Fruit fly (Drosophila melanogaster): ENCODE measurements around the gene Gart.

Gene Gart

dm6 chr2L:7009807-7010470 lies 13.8 kb downstream of the Gart start, which contains the start of gene uif:
Gene uif, minus strand, starts transcription at chr2L:7010359.
- no peak for TF ChIP-seq bab1 (GFP tag; optimal IDR thresholded peaks at IDR 0.05)
- TF ChIP-seq cnc (optimal IDR thresholded peaks at IDR 0.05): no peak
- no peak for TF ChIP-seq kay (GFP tag; ENCODE audit: borderline replicate concordance)
- TF ChIP-seq CG5204 (GFP tag; optimal IDR thresholded peaks at IDR 0.05): no peak
- no peak for TF ChIP-seq CG11617 (GFP tag; optimal IDR thresholded peaks at IDR 0.05)
- TF ChIP-seq Mnt (GFP tag; optimal IDR thresholded peaks at IDR 0.05): no peak
- TF ChIP-seq CG33017 (tag; optimal IDR thresholded peaks at IDR 0.05): no peak

DNA sequence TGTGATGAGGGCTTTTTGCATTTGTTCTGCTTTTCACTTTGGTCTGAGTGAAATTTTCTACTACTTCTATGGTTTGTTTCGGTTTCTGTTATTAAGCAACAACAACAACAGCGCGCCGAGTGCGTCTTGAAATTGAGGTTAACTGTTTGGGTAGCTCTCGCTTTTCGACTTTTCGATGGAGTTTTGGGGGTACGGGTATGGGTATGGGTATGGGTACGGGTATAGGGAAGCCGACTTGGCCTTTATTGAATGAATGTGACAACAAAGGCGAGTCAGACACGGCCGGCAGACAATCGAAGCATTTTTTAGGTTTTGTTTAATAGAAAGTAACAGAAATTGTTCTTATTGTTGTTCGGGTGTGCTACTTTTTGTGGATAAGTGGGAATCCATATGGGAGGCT lies 16.1 kb downstream of the Gart start:
- TF ChIP-seq cnc (optimal IDR thresholded peaks at IDR 0.05) (no peak), kay (GFP tag; ENCODE audit: borderline replicate concordance) (no peak), CG33017 (tag; optimal IDR thresholded peaks at IDR 0.05) (no peak), ovo (GFP tag; optimal IDR thresholded peaks at IDR 0.05) (no peak), CG1620 (GFP tag; optimal IDR thresholded peaks at IDR 0.05) (no peak), Hr96 (GFP tag; optimal IDR thresholded peaks at IDR 0.05) (no peak), toe (GFP tag; optimal IDR thresholded peaks at IDR 0.05) (no peak), Clk (GFP tag; optimal IDR thresholded peaks at IDR 0.05) (no peak), Mnt (GFP tag; optimal IDR thresholded peaks at IDR 0.05) (no peak)

dm6 chr2L:7005489-7005888 lies 18.2 kb downstream of the Gart start:
- TF ChIP-seq CG11617 (GFP tag; optimal IDR thresholded peaks at IDR 0.05): no peak
- TF ChIP-seq CG7045 (GFP tag; optimal IDR thresholded peaks at IDR 0.05): no peak
- TF ChIP-seq kay (GFP tag; ENCODE audit: borderline replicate concordance): no peak
- no peak for TF ChIP-seq cic (GFP tag; optimal IDR thresholded peaks at IDR 0.05)
- TF ChIP-seq Clk (GFP tag; optimal IDR thresholded peaks at IDR 0.05): no peak
- TF ChIP-seq CG1620 (GFP tag; optimal IDR thresholded peaks at IDR 0.05): no peak

- TF ChIP-seq toe (GFP tag; optimal IDR thresholded peaks at IDR 0.05): no peak
- TF ChIP-seq cnc (optimal IDR thresholded peaks at IDR 0.05): no peak
- no peak for TF ChIP-seq CG7045 (GFP tag; optimal IDR thresholded peaks at IDR 0.05)
- no peak for TF ChIP-seq CG5204 (GFP tag; optimal IDR thresholded peaks at IDR 0.05)
- no peak for TF ChIP-seq tj (GFP tag; optimal IDR thresholded peaks at IDR 0.05)
- no peak for TF ChIP-seq kay (GFP tag; ENCODE audit: borderline replicate concordance)
- TF ChIP-seq Clk (GFP tag; optimal IDR thresholded peaks at IDR 0.05): no peak
- no peak for TF ChIP-seq CG33017 (tag; optimal IDR thresholded peaks at IDR 0.05)
Measured at dm6 chr2L:7004304-7004703, 19.4 kb downstream of the Gart start.

dm6 chr2L:6998736-6999135 lies 25.0 kb downstream of the Gart start:
- TF ChIP-seq Mnt (GFP tag; optimal IDR thresholded peaks at IDR 0.05) (no peak), CG1620 (GFP tag; optimal IDR thresholded peaks at IDR 0.05) (no peak), CG5204 (GFP tag; optimal IDR thresholded peaks at IDR 0.05) (no peak), CG7045 (GFP tag; optimal IDR thresholded peaks at IDR 0.05) (no peak), Hr96 (GFP tag; optimal IDR thresholded peaks at IDR 0.05) (no peak), toe (GFP tag; optimal IDR thresholded peaks at IDR 0.05) (no peak), cnc (optimal IDR thresholded peaks at IDR 0.05) (no peak), pad (GFP tag; optimal IDR thresholded peaks at IDR 0.05) (no peak)

- TF ChIP-seq toe (GFP tag; optimal IDR thresholded peaks at IDR 0.05) (no peak), CG1620 (GFP tag; optimal IDR thresholded peaks at IDR 0.05) (no peak), CG5204 (GFP tag; optimal IDR thresholded peaks at IDR 0.05) (no peak), tj (GFP tag; optimal IDR thresholded peaks at IDR 0.05) (no peak), CG7045 (GFP tag; optimal IDR thresholded peaks at IDR 0.05) (no peak), kay (GFP tag; ENCODE audit: borderline replicate concordance) (no peak), CG14711 (tag; optimal IDR thresholded peaks at IDR 0.05) (no peak), cic (GFP tag; optimal IDR thresholded peaks at IDR 0.05) (no peak), Clk (GFP tag; optimal IDR thresholded peaks at IDR 0.05) (no peak), Hr96 (GFP tag; optimal IDR thresholded peaks at IDR 0.05) (no peak), cnc (optimal IDR thresholded peaks at IDR 0.05) (no peak), ovo (GFP tag; optimal IDR thresholded peaks at IDR 0.05) (no peak), Mnt (GFP tag; optimal IDR thresholded peaks at IDR 0.05) (no peak), CG11617 (GFP tag; optimal IDR thresholded peaks at IDR 0.05) (no peak)
Measured at dm6 chr2L:6991085-6991484, 32.6 kb downstream of the Gart start.

DNA sequence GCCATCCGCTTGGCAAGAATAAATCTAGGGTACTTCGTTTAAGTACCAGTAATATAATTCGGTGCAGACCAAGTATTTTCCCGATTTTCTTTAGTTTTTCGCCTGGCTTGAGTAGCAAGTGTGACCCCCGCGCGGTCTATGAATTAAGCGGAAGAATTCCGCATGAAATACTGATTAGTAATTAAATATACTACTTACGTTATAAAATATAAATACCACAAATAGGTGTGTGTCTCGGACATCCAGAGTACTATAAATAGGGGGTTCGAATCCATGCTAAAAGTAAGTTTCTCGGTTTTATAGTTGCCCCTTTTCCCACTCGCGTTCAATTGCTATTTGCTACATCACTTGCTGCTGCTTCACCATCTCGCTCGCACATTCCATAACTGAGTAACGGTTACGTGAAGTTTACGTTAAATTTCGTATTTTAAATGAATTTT lies 52.1 kb downstream of the Gart start, which contains the start of gene snRNP-U1-70K:
snRNP-U1-70K (minus strand) TSS at position 141 of the 440 bp plus-strand sequence.
- TF ChIP-seq CG1620 (GFP tag; optimal IDR thresholded peaks at IDR 0.05): no peak
- no peak for TF ChIP-seq toe (GFP tag; optimal IDR thresholded peaks at IDR 0.05)
- TF ChIP-seq Mnt (GFP tag; optimal IDR thresholded peaks at IDR 0.05): peak; percentile 30
- no peak for TF ChIP-seq CG11617 (GFP tag; optimal IDR thresholded peaks at IDR 0.05)
- no peak for TF ChIP-seq CG7045 (GFP tag; optimal IDR thresholded peaks at IDR 0.05)
- TF ChIP-seq pad (GFP tag; optimal IDR thresholded peaks at IDR 0.05): peak; percentile 98
- no peak for TF ChIP-seq bab1 (GFP tag; optimal IDR thresholded peaks at IDR 0.05)
- TF ChIP-seq Crg-1 (GFP tag; optimal IDR thresholded peaks at IDR 0.05): no peak
- peak; percentile 46 for TF ChIP-seq tj (GFP tag; optimal IDR thresholded peaks at IDR 0.05)
- TF ChIP-seq cic (GFP tag; optimal IDR thresholded peaks at IDR 0.05): peak; percentile 0
- no peak for TF ChIP-seq kay (GFP tag; ENCODE audit: borderline replicate concordance)
- no peak for TF ChIP-seq CG14711 (tag; optimal IDR thresholded peaks at IDR 0.05)
- TF ChIP-seq CG7101 (tag; optimal IDR thresholded peaks at IDR 0.05): no peak
- TF ChIP-seq CG33017 (tag; optimal IDR thresholded peaks at IDR 0.05): no peak
- TF ChIP-seq CG12768 (GFP tag; optimal IDR thresholded peaks at IDR 0.05): no peak
- no peak for TF ChIP-seq Clk (GFP tag; optimal IDR thresholded peaks at IDR 0.05)
- no peak for TF ChIP-seq CG5204 (GFP tag; optimal IDR thresholded peaks at IDR 0.05)
- TF ChIP-seq Hr96 (GFP tag; optimal IDR thresholded peaks at IDR 0.05): no peak
- TF ChIP-seq cnc (optimal IDR thresholded peaks at IDR 0.05): no peak
- peak; percentile 25 for TF ChIP-seq ovo (GFP tag; optimal IDR thresholded peaks at IDR 0.05)
